Fruit fly (Drosophila melanogaster): Measurements from ENCODE around the gene CG8993.
A peak's percentile ranks its signal among the peaks of the same experiment; 100 is the strongest.

dm6 chr3L:2377114-2377783, 5.2 kb downstream of the CG8993 start, which contains the start of the genes CG15877 and Svil:
- TF ChIP-seq CG1620 (GFP tag; optimal IDR thresholded peaks at IDR 0.05) (peak; percentile 6), toe (GFP tag; optimal IDR thresholded peaks at IDR 0.05) (no peak), tj (GFP tag; optimal IDR thresholded peaks at IDR 0.05) (no peak), cic (GFP tag; optimal IDR thresholded peaks at IDR 0.05) (no peak), ovo (GFP tag; optimal IDR thresholded peaks at IDR 0.05) (no peak), Crg-1 (GFP tag; optimal IDR thresholded peaks at IDR 0.05) (no peak), CG11617 (GFP tag; optimal IDR thresholded peaks at IDR 0.05) (no peak), Mnt (GFP tag; optimal IDR thresholded peaks at IDR 0.05) (peak; percentile 48)

All from whole organism, adult.